Fruit fly (Drosophila melanogaster): ENCODE measurements around the gene Ugt303A1.

Gene Ugt303A1

dm6 chr3R:11175308-11175707 lies at the start of gene Ugt303A1, which contains the start of gene Ugt304A1:
TSS of gene Ugt303A1 (plus strand) at chr3R:11175529.
TSS of gene Ugt304A1 (minus strand) at chr3R:11175408.
- TF ChIP-seq Jarid2 (GFP tag; optimal IDR thresholded peaks at IDR 0.05) (peak; percentile 36), CG7963 (GFP tag; IDR thresholded peaks at IDR 0.05; ENCODE audit: partially characterized antibody) (no peak), CG9609 (GFP tag; optimal IDR thresholded peaks at IDR 0.05) (no peak), Trl (optimal IDR thresholded peaks at IDR 0.05) (peak in 1 of 2 experiments; percentile 5), Trl (GFP tag; optimal IDR thresholded peaks at IDR 0.05) (no peak), CG3163 (GFP tag; optimal IDR thresholded peaks at IDR 0.05) (peak; percentile 26), ind (GFP tag; optimal IDR thresholded peaks at IDR 0.05) (no peak), lab (GFP tag; optimal IDR thresholded peaks at IDR 0.05) (peak; percentile 5), exex (tag; optimal IDR thresholded peaks at IDR 0.05) (peak; percentile 18), aop (GFP tag; IDR thresholded peaks at IDR 0.05) (no peak), CG15011 (GFP tag; optimal IDR thresholded peaks at IDR 0.05) (no peak), crc (GFP tag; optimal IDR thresholded peaks at IDR 0.05) (no peak), pzg (GFP tag; optimal IDR thresholded peaks at IDR 0.05) (no peak), Rfx (GFP tag; IDR thresholded peaks at IDR 0.05) (peak; percentile 20; the same call in 1 of the 2 replicates), kni (GFP tag; optimal IDR thresholded peaks at IDR 0.05) (no peak)

- no peak for TF ChIP-seq sens (GFP tag)
- TF ChIP-seq mirr (GFP tag; optimal IDR thresholded peaks at IDR 0.05): peak; percentile 42
- TF ChIP-seq CG3281 (GFP tag; optimal IDR thresholded peaks at IDR 0.05): peak; percentile 8
- peak; percentile 7 for TF ChIP-seq HmgZ (tag; optimal IDR thresholded peaks at IDR 0.05)
- TF ChIP-seq exex (tag; optimal IDR thresholded peaks at IDR 0.05): peak; percentile 95
- TF ChIP-seq grn (GFP tag; optimal IDR thresholded peaks at IDR 0.05): peak; percentile 20
- peak; percentile 57 for TF ChIP-seq sug (tag; optimal IDR thresholded peaks at IDR 0.05)
- no peak for TF ChIP-seq bbx (GFP tag; IDR thresholded peaks at IDR 0.05; ENCODE audit: partially characterized antibody)
- peak; percentile 70 for TF ChIP-seq CG34376 (GFP tag; optimal IDR thresholded peaks at IDR 0.05)
- no peak for TF ChIP-seq CG8281 (tag; optimal IDR thresholded peaks at IDR 0.05)
Observed at dm6 chr3R:11126383-11126782, 48.9 kb upstream of the Ugt303A1 start.

- peak in 1 of 2 experiments; percentile 15 for TF ChIP-seq Trl (optimal IDR thresholded peaks at IDR 0.05)
- no peak for TF ChIP-seq Trl (GFP tag; optimal IDR thresholded peaks at IDR 0.05)
- peak; percentile 11; the same call in 1 of the 2 replicates for TF ChIP-seq amos (GFP tag; IDR thresholded peaks at IDR 0.05; ENCODE audit: partially characterized antibody)
- no peak for TF ChIP-seq ara (GFP tag; IDR thresholded peaks at IDR 0.05)
- no peak for TF ChIP-seq CG3065 (GFP tag; optimal IDR thresholded peaks at IDR 0.05)
- peak; percentile 46 for TF ChIP-seq exex (tag; optimal IDR thresholded peaks at IDR 0.05)
- TF ChIP-seq lab (GFP tag; optimal IDR thresholded peaks at IDR 0.05): peak; percentile 16
- 0 out of 4 replicates have a peak, but pooled peaks have one; percentile 22 for TF ChIP-seq chinmo (GFP tag; IDR thresholded peaks at IDR 0.05; ENCODE audit: partially characterized antibody)
- no peak for TF ChIP-seq CG11456 (GFP tag; IDR thresholded peaks at IDR 0.05)
- TF ChIP-seq CG12942 (GFP tag; optimal IDR thresholded peaks at IDR 0.05): no peak
- TF ChIP-seq CG3995 (GFP tag; optimal IDR thresholded peaks at IDR 0.05): peak; percentile 67
- peak; percentile 33 for TF ChIP-seq CG34376 (GFP tag; optimal IDR thresholded peaks at IDR 0.05)
- TF ChIP-seq dpn (GFP tag; optimal IDR thresholded peaks at IDR 0.05): no peak
Observed at dm6 chr3R:11128116-11128626, 47.2 kb upstream of the Ugt303A1 start, which contains the start of gene Ugt35C1. TSS of gene Ugt35C1 (minus strand) at chr3R:11128328.

dm6 chr3R:11136877-11137276 lies 38.5 kb upstream of the Ugt303A1 start, which contains the start of gene mAcon2:
TSS of gene mAcon2 (plus strand) at chr3R:11137177.
- TF ChIP-seq ems (GFP tag; optimal IDR thresholded peaks at IDR 0.05): no peak
- no peak for TF ChIP-seq YL-1 (GFP tag; optimal IDR thresholded peaks at IDR 0.05)
- TF ChIP-seq CG10431 (GFP tag; optimal IDR thresholded peaks at IDR 0.05): no peak
- TF ChIP-seq CG1647 (GFP tag; optimal IDR thresholded peaks at IDR 0.05): no peak
- no peak for TF ChIP-seq CG17186 (GFP tag; optimal IDR thresholded peaks at IDR 0.05)
- TF ChIP-seq pb (GFP tag; optimal IDR thresholded peaks at IDR 0.05): no peak
- TF ChIP-seq sim (GFP tag; IDR thresholded peaks at IDR 0.05): no peak
- no peak for TF ChIP-seq CG14050 (GFP tag; IDR thresholded peaks at IDR 0.05)
- TF ChIP-seq CG11093 (GFP tag; IDR thresholded peaks at IDR 0.05): no peak
- TF ChIP-seq CG15073 (GFP tag; optimal IDR thresholded peaks at IDR 0.05): no peak
- no peak for TF ChIP-seq vnd (GFP tag; IDR thresholded peaks at IDR 0.05; ENCODE audit: partially characterized antibody)
- no peak for TF ChIP-seq Optix (GFP tag; IDR thresholded peaks at IDR 0.05)
- no peak for TF ChIP-seq CG13296 (GFP tag; optimal IDR thresholded peaks at IDR 0.05)
- TF ChIP-seq lilli (GFP tag; optimal IDR thresholded peaks at IDR 0.05): no peak
- TF ChIP-seq BEAF-32 (GFP tag; optimal IDR thresholded peaks at IDR 0.05): no peak
